Fruit fly (Drosophila melanogaster): Measurements from ENCODE around the gene Cp38.

The Cp38 gene

DNA sequence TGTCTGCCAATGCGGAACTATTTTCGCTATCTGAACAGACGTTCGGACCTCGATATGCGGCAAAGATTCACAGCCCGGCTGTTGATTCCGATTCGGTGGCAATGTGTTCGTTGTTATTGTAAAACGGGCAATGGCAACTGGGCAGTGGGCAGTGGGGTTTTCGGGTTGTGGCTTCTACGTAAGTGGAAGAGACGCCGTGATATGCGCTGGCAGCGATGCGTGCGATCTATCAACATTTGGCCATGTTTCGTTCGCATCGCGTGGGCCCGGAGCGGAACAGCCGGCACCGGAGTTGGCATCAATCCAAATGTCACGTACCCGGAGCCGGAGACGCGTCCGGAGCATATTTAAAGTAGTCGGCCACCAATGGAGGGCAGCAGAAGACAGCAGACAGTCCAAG, at the start of gene Cp38:
Gene Cp38 (plus strand): TSS at position 376 of the 400 bp plus-strand sequence.
- TF ChIP-seq noc (tag; optimal IDR thresholded peaks at IDR 0.05): no peak

DNA sequence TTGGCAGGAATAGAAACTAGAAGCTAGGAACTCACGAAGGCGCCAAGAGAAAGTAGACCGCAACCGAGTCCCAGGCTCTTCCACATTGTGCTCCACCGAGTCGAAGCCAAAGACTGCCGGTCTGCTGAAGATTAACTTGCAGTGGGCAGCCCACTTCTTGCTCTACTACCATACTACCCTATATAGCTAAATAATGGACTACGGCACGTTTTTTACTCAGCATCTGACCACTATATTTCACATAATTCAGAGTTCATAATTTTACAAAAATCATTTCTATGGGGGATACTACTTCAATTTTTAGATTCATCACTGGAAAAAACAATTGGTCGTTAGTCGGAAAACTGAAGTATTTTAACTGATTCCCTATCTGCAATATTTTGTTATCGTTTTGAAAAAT, 47.9 kb upstream of the Cp38 start, which contains the start of gene CG32712:
Gene CG32712 (minus strand): TSS at position 101 of the 400 bp plus-strand sequence.
- no peak for TF ChIP-seq noc (tag; optimal IDR thresholded peaks at IDR 0.05)

DNA sequence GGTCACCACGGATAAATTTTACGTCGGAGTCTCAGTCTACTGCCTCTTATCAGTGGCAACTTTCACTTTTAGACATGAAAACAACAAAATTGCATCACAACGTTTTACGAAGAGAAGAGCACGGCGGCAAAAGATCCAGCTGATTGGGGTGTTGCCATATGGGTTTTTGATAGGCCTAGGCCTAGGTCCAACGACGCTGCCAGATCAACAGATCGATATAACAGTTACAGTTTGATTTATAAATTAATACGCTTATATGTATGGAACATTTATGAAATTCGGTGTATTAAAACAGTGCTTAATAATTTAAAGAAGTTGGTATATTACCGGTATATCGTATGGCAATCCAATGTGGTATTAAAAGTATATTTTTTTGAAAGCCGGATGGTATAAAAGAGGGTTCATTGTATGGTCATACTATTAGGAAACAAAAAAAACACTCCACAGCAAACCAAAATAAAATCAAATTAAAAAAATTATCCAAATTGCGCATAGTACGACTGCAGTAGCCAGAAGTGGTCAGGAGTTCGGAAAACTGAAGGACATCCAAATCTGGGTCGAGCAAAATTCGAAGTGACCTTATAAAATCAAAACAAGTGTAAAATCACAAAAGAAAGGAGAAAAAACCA, 44.9 kb upstream of the Cp38 start, which contains the start of gene CG1440:
Gene CG1440 (plus strand): TSS at position 402 of the 629 bp plus-strand sequence.
- TF ChIP-seq noc (tag; optimal IDR thresholded peaks at IDR 0.05): no peak

DNA sequence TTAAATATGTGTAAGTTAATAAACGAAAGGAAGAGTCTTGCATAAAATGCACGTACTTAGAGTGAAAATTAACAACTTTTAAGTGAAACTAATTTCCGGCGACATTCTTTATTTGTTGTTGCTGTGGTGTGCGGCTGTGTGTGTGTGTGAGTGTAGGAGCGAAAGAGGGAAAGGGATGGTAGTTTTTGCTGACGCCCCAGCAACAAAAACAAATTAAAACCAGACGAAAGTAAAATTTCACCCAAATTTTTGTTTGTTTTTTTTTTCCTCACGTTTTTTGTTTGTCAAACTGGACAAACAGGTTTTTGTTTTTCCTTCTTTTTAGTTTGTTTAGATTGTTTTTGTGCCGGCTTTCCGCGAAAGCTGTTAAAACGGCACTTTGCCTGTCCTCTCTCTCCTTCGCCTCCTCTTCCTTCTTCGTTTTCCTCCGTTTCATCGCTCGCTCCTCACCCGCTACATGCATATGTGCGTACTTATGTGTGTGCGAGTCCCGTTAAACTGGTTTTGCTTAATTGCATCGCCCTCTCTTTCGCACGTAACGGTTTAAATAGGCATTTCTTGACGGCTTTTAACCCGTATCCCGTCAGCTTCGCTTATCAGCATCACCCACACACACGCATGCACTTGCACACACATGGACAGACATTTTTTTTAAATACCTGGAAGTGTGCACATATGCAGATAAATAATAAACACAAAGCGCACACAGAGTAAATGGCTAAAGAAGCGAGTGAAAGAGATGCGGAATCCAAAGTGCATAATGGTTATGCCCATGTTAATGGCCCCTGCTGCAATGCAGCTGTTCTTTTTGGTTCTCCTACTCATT, 44.1 kb upstream of the Cp38 start, which contains the start of gene Miga:
Gene Miga (minus strand): TSS at position 536 of the 826 bp plus-strand sequence.
- TF ChIP-seq noc (tag; optimal IDR thresholded peaks at IDR 0.05): no peak

DNA sequence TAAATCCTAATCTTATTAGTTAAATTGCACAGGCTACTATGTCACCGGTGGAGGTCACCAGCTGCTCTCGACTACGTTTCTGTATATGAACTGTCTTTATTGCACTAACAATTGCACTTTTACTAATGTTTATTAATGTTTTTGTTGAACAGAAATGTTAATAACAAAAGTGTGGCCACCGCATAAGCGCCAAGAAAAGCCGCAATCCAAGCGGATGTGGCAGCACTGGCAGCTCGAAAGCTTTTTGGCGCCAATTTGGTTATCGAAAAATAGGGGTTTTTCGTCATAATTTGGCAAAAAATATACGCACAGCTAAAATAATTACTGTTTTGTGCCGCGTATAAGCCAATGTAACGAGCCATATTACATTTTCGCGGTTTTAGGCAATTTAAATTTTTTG, 39.5 kb upstream of the Cp38 start, which contains the start of gene CG12123:
Gene CG12123 (minus strand): TSS at position 188 of the 400 bp plus-strand sequence.
- TF ChIP-seq noc (tag; optimal IDR thresholded peaks at IDR 0.05): no peak

DNA sequence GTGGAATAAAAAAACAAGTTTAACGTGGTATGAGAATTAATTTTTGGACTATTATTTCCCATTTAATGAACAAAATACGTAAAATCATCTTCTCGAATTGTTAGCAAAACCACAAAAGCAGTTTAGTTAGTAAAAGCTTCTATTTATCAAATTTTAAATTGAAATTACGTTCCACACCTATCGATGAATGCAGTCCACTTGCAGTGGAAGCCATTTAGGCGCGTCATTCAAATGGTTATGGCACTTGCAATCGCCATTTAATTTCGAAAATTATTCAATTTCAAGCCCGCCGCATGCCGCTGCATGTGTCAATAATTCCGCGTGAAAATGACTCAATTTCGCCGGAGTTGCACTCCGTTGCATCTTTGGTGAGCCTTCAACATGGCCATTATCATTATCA, 38.7 kb upstream of the Cp38 start:
- TF ChIP-seq noc (tag; optimal IDR thresholded peaks at IDR 0.05): no peak

DNA sequence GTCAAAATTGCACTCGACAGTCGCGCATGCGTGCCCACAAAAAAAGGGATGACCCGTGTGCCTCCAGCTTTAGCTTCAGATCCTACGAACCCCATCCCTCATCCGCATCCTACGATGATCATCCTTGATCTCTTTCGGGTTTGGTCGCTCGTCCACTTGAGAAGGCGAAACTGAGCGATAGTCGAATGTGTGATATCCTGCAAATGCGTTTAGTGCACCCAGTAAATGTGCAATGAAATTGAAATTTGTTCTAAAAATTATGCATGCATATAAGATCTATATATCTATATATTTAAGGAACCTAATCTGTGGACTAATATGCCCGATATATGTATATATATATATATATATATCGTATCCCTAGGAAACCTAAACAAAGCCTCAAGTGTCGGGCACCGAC, 37.4 kb upstream of the Cp38 start:
- no peak for TF ChIP-seq noc (tag; optimal IDR thresholded peaks at IDR 0.05)

DNA sequence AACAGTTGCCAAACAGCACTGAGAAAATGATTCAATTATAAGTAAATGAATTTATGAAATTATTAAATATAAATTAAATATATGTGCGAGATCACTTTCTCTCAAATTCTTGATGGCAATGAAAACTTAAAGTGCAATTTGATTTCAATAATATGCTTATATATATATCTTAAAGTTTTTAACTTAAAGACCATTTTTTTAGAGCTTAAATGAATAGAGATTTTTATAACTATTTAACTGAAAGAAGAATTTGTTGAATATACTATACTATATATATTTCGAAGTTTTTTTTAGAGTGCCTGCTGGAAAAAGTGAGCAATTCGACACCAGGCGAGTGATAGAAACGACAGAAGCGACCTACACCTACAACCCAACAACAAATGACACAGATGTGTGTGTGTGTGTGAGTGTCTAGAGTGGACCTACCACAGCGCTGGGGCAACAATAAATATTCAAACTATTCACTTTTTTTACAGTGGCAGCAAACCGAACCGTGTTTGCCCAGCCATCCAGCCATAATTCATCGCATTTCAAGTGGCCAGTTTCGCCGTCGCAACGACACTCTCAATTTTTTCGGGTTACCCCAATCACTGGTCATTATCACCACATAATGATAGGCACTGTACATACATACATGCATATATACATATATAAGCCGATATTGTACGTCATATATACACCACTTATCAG, 36.6 kb upstream of the Cp38 start:
- no peak for TF ChIP-seq noc (tag; optimal IDR thresholded peaks at IDR 0.05)

DNA sequence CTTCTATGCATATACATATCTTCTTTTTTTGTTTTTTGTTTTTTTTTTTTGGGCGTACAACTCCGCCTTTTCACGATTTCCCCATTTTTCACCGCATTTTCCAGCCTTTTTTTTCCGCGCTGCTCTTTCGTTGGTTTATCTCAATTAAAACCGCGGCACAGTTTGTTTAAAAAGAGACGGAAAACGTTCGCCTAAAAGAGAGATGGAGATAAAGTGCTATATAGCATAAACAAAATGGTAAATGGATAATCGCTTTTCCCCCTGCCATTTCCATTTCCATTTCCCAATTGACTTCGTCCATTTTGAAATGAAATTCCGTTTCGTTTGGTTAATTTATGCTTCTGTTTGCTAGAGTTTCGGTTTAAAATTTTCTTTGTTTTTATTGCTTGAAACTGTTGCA, 34.5 kb upstream of the Cp38 start:
- TF ChIP-seq noc (tag; optimal IDR thresholded peaks at IDR 0.05): no peak

DNA sequence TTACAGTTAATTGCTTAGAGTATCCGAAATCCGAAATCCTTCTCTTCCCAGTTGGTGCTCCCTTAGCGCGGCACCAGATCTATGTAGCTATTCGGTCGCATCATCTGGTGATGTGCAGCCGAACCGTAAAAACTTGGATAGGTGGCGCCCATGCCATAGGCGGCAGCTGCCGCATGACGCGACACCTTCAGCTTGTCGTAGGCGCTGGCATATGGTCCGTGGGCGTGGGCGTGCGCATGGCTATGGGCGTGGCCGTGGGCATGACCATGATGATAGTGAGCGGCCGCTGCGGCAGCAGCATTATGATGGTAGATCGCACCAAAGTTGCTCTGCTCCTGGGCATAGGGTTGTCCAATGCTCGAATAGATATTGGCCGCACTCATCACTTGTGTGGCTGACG, 33.5 kb upstream of the Cp38 start:
- no peak for TF ChIP-seq noc (tag; optimal IDR thresholded peaks at IDR 0.05)

DNA sequence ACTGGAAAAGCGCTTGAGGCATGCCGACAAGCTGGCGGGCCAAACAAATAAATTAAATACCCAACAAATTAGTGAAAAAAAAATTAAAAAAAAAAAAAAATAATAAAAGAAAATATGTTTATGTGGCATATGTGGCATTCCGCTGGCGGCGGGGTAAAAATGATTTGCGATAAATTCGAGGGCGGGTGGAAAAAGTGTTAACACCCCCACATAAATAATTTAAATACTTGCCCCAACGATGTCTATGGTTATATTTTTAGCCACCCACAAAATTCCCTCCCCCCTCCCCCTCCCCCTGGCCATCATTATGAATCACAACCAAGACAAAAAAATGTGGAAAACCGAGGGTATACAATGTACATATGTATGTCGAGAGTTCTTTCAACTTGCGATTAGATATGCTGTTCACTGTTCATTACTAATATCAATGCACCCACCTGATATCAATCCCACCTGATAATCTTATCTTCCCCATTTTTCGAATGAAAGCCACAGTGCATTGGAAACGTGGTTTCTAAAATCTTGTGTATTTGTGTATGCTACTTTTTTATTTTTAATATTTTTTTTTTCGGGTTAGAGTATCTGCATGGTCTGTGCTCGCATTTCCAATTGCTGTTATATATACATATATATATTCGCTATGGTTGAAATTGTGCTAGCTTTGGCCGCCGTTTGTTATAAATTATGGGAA, 31.3 kb upstream of the Cp38 start:
- TF ChIP-seq noc (tag; optimal IDR thresholded peaks at IDR 0.05): peak; percentile 30

DNA sequence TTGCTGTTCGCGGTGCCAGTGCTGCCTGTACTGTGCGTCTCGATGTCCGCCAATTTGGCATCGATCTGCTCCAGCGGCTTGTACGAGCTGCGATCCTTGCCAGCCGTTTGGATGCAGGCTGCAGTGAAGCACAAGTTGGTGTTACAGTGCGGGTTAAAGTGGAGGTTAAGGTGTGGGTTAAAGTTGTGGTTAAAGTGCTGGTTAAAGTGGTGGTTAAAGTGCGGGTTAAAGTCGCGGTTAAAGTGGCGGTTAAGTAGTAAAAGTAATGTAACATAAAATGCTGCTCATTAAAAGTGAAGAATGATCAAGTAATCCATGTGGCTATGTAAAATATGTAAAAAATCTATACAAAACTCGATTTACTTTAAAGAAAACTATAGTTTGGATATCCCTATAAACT, 29.5 kb upstream of the Cp38 start:
- TF ChIP-seq noc (tag; optimal IDR thresholded peaks at IDR 0.05): no peak

DNA sequence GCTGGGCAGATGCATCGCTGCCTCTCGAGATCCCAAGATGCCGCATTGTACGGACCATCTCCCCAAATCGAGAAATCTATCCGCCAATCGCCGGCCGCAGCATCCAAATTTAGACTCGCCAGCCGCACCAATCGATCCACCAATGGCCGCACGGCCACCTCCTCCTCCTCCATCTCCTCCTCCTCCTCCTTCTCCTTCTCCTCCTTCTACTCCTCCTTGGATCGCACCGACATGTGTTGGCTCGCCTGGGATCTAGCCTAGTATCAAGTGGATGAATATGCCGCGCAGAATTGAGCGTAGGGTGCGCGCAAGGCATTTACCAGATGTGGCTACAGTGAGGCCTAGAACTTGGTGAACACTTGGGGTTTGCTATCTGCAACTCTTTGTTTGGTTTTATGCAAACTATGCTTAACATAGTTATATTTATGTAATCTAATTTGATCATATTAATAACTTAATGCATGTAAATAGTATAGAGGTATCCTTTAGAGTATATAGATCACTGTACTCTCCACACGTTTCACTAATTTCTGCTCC, 26.6 kb upstream of the Cp38 start, which contains the start of gene org-1:
Gene org-1 (minus strand): TSS at position 51 of the 537 bp plus-strand sequence.
- TF ChIP-seq noc (tag; optimal IDR thresholded peaks at IDR 0.05): peak; percentile 27

DNA sequence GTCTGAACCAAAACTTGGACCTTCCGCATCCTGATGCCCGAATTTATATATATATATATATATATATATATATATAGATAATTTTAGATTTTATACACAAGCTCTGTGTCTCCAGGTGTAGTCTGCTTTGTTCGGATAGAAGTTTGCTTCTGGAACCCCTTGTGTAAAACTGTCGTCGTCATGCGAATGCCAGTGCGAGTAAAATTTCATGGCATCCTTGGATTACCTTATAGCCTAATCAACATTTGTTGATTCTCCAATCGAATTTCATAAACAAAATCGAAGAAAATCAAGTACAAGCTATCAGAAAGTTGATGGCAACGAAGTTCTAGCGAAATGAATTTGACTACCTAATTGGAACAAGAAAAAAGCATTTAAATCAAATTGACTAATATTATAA, 24.1 kb upstream of the Cp38 start, which contains the start of gene CG32713:
Gene CG32713 (minus strand): TSS at position 101 of the 400 bp plus-strand sequence.
- no peak for TF ChIP-seq noc (tag; optimal IDR thresholded peaks at IDR 0.05)

DNA sequence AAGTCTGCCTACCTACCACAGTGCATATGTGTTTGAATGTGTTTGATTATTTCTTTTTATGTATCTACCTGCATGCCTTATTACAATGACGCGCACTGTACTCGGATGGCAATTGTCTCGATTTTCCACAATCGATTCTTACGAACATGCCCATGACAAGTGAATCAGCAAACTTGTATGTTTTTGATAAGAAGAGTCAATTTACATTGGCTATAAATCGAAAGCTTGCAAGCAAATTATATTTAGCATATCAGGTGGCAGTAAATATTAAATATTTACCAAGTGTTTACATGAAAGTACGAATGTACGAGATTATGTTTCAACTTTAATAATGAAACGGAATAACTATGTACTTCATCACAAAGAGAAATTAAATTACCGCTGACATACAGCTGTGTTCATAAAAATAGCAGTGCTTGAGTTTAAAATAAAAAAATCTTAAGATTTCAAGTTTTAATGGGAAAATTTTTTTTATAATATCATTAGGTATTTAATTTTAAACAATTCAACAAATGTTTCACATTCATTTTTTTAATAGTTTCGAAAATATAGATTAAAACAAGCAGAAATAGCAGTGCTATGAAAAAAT, 22.1 kb upstream of the Cp38 start:
- no peak for TF ChIP-seq noc (tag; optimal IDR thresholded peaks at IDR 0.05)
